Fruit fly (Drosophila melanogaster): ENCODE measurements around the gene CG12213.

DNA sequence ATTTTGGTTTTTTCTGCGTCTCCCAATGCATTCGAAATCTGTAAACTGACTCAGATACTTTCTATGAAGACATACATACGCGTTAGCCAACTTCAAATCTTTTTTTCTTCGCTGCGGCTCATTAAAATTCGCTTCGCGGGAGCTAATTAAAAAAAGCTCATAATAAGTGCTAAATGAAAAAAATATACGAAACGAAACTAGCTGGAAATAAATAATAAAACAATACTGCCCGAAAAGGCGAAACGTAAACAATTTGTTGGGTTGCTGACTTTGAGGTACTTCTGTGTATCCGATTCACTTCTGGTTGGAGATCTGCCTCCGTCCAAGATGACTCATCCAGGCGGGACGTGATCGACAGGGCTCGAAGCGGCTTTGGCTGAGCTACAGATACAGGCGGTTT lies 22.5 kb upstream of the CG12213 start:
- no peak for TF ChIP-seq CG11723 (GFP tag; optimal IDR thresholded peaks at IDR 0.05)
- no peak for TF ChIP-seq amos (GFP tag; IDR thresholded peaks at IDR 0.05; ENCODE audit: partially characterized antibody)
- TF ChIP-seq cwo (GFP tag; optimal IDR thresholded peaks at IDR 0.05): no peak
- no peak for TF ChIP-seq seq (GFP tag; IDR thresholded peaks at IDR 0.05)
- no peak for TF ChIP-seq BEAF-32 (GFP tag; optimal IDR thresholded peaks at IDR 0.05)
- no peak for TF ChIP-seq CG13296 (GFP tag; optimal IDR thresholded peaks at IDR 0.05)
- TF ChIP-seq Hr3 (GFP tag; optimal IDR thresholded peaks at IDR 0.05): no peak
